Worm (Caenorhabditis elegans) whole organism, L1 larva: Measurements from ENCODE around the gene nhr-132.

ENCODE experiments used
- F16B12.6 ChIP-seq: fragments of 150-350 bp; optimal IDR thresholded peaks from 2 replicates; lab custom pipeline; 2014; ENCODE audit warnings: missing biosample characterization, missing genetic modification characterization
- aly-2 ChIP-seq: fragments of 150-350 bp; optimal IDR thresholded peaks from 2 replicates; lab custom pipeline; 2014; ENCODE audit warnings: missing biosample characterization, missing genetic modification characterization
- ama-1 ChIP-seq: fragments of 150-350 bp; optimal IDR thresholded peaks from 2 replicates; lab custom pipeline; 2014
- ceh-82 ChIP-seq, 3 experiments: fragments of 150-350 bp in 1 of 3; sonication (generic microtip) in 2 of 3; optimal IDR thresholded peaks; 2 replicates each; lab custom pipeline; 2014 to 2017; ENCODE audit warnings: missing biosample characterization in 3 of 3, missing genetic modification characterization in 3 of 3
- ceh-90 ChIP-seq: sonication (generic microtip); optimal IDR thresholded peaks from 2 replicates; lab custom pipeline; 2016; ENCODE audit warnings: missing genetic modification characterization, missing compliant biosample characterization
- ces-1 ChIP-seq: fragments of 150-350 bp; optimal IDR thresholded peaks from 2 replicates; lab custom pipeline; 2014; ENCODE audit warnings: missing biosample characterization, missing genetic modification reagents, missing genetic modification characterization
- elt-3 ChIP-seq, 6 experiments: fragments of 150-350 bp in 1 of 6; sonication (generic microtip); optimal IDR thresholded peaks; 2 replicates each; lab custom pipeline; 2017 to 2018; ENCODE audit warnings: missing biosample characterization in 6 of 6, missing genetic modification characterization in 6 of 6, inconsistent platforms in 1 of 6
- lin-13 ChIP-seq: fragments of 150-350 bp; optimal IDR thresholded peaks from 2 replicates; lab custom pipeline; 2014; ENCODE audit warnings: missing biosample characterization, missing genetic modification reagents, missing genetic modification characterization
- mdl-1 ChIP-seq, 2 experiments: fragments of 150-350 bp; optimal IDR thresholded peaks; 2 replicates each; lab custom pipeline; 2014 to 2017; ENCODE audit warnings: missing biosample characterization in 2 of 2, missing genetic modification characterization in 2 of 2, inconsistent platforms in 1 of 2
- nhr-28 ChIP-seq: fragments of 150-350 bp; optimal IDR thresholded peaks from 2 replicates; lab custom pipeline; 2014; ENCODE audit warnings: missing biosample characterization, missing genetic modification characterization
- nhr-77 ChIP-seq: fragments of 150-350 bp; optimal IDR thresholded peaks from 2 replicates; lab custom pipeline; 2014; ENCODE audit warnings: missing biosample characterization, missing genetic modification characterization
- pqm-1 ChIP-seq: sonication (generic microtip); optimal IDR thresholded peaks from 3 replicates; lab custom pipeline; 2017; ENCODE audit warnings: missing biosample characterization, missing genetic modification characterization
- snpc-4 ChIP-seq: fragments of 150-350 bp; optimal IDR thresholded peaks from 2 replicates; lab custom pipeline; 2014; ENCODE audit warnings: missing biosample characterization, missing genetic modification characterization
- ztf-11 ChIP-seq, 2 experiments: sonication (generic microtip); optimal IDR thresholded peaks; 2 replicates each; lab custom pipeline; 2016 to 2017; ENCODE audit warnings: missing genetic modification characterization in 2 of 2, missing biosample characterization in 1 of 2, missing compliant biosample characterization in 1 of 2

DNA sequence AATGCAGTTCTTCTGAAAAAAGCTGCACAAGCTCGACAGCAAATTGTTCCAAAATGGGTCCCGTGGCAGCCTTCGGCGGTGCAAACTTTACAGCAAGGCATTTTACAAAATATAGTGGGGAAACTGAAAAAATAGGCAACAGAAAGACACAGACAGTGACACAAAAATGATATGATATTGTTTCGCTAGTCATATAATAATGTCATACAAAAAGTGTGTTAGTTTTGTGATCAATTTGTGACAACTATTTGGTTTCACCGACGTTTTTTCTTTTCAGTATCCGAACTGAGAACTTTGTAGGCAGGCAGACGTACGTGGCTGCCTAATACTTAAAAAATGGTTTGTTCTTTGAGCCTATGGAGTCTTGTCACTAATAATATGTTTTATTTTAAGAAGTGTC lies 14.8 kb upstream of the nhr-132 start, which contains the start of gene nhr-210:
- TF ChIP-seq ama-1 (lab: Kevin White, UChicago) (no peak), F16B12.6 (tag; lab: Kevin White, UChicago) (no peak), ceh-82 (tag; optimal IDR thresholded peaks at IDR 0.05; lab: Kevin White, UChicago) (no peak), lin-13 (GFP tag; lab: Kevin White, UChicago) (no peak), nhr-28 (tag; lab: Kevin White, UChicago) (no peak), ceh-90 (tag; lab: Kevin White, UChicago) (no peak), aly-2 (no peak), snpc-4 (tag; lab: Kevin White, UChicago) (no peak), nhr-77 (tag; lab: Kevin White, UChicago) (no peak), pqm-1 (no peak), elt-3 (tag; optimal IDR thresholded peaks at IDR 0.05; lab: Kevin White, UChicago) (no peak), ces-1 (GFP tag; lab: Kevin White, UChicago) (no peak), mdl-1 (tag; optimal IDR thresholded peaks at IDR 0.05; lab: Kevin White, UChicago) (no peak), ztf-11 (tag; optimal IDR thresholded peaks at IDR 0.05; lab: Kevin White, UChicago) (no peak)
